Fruit fly (Drosophila melanogaster) ovary, adult (tissue): ENCODE results near the gene CG15625.

Experiments
- CG17801 ChIP-seq: fragments of 200-800 bp; optimal IDR thresholded peaks from 2 replicates; lab custom pipeline; 2019; ENCODE audit warnings: missing biosample characterization, mild to moderate bottlenecking, missing genetic modification characterization, moderate library complexity; ENCODE audit not compliant: partially characterized antibody

The CG15625 gene

dm6 chr2L:4889451-4890045, at the start of gene CG15625:
Gene CG15625 (plus strand): TSS chr2L:4889995.
- no peak for TF ChIP-seq CG17801 (GFP tag; lab: Kevin White, UChicago)

- TF ChIP-seq CG17801 (GFP tag; lab: Kevin White, UChicago): no peak
Observed at dm6 chr2L:4846629-4847125, 43.1 kb upstream of the CG15625 start.

- TF ChIP-seq CG17801 (GFP tag; lab: Kevin White, UChicago): no peak
Observed at dm6 chr2L:4847191-4847853, 42.5 kb upstream of the CG15625 start, which contains the start of the genes mxt and CG11927. Gene mxt (minus strand): TSS chr2L:4847295. Gene CG11927 (plus strand): TSS chr2L:4847766.

- peak; percentile 93 for TF ChIP-seq CG17801 (GFP tag; lab: Kevin White, UChicago)
Observed at dm6 chr2L:4850356-4850755, 39.4 kb upstream of the CG15625 start, which contains the start of the genes mRpS2 and Mon1. Gene mRpS2 (minus strand): TSS chr2L:4850419. Gene Mon1 (plus strand): TSS chr2L:4850641.

- no peak for TF ChIP-seq CG17801 (GFP tag; lab: Kevin White, UChicago)
Observed at dm6 chr2L:4852605-4853102, 37.1 kb upstream of the CG15625 start, which contains the start of gene smog. Gene smog (plus strand): TSS chr2L:4852864.

dm6 chr2L:4854822-4855221, 35.0 kb upstream of the CG15625 start:
- no peak for TF ChIP-seq CG17801 (GFP tag; lab: Kevin White, UChicago)

- TF ChIP-seq CG17801 (GFP tag; lab: Kevin White, UChicago): no peak
Observed at dm6 chr2L:4856118-4856517, 33.7 kb upstream of the CG15625 start.

dm6 chr2L:4861503-4861902, 28.3 kb upstream of the CG15625 start:
- no peak for TF ChIP-seq CG17801 (GFP tag; lab: Kevin White, UChicago)

dm6 chr2L:4865400-4865799, 24.4 kb upstream of the CG15625 start:
- no peak for TF ChIP-seq CG17801 (GFP tag; lab: Kevin White, UChicago)

dm6 chr2L:4868383-4868782, 21.4 kb upstream of the CG15625 start:
- TF ChIP-seq CG17801 (GFP tag; lab: Kevin White, UChicago): no peak

- no peak for TF ChIP-seq CG17801 (GFP tag; lab: Kevin White, UChicago)
Observed at dm6 chr2L:4882131-4883022, 7.4 kb upstream of the CG15625 start.

- peak; percentile 68 for TF ChIP-seq CG17801 (GFP tag; lab: Kevin White, UChicago)
Observed at dm6 chr2L:4883023-4883392, 6.8 kb upstream of the CG15625 start, which contains the start of the genes Cf2 and CG3008. Gene Cf2 (minus strand): TSS chr2L:4883107. Gene CG3008 (plus strand): TSS chr2L:4883298.

- TF ChIP-seq CG17801 (GFP tag; lab: Kevin White, UChicago): no peak
Observed at dm6 chr2L:4886132-4886531, 3.7 kb upstream of the CG15625 start.

dm6 chr2L:4886645-4887044, 3.1 kb upstream of the CG15625 start:
- no peak for TF ChIP-seq CG17801 (GFP tag; lab: Kevin White, UChicago)
